Worm (Caenorhabditis elegans) whole organism, midembryonic: ENCODE data around the gene C18C4.7.

Experiments used
- T22C8.4 ChIP-seq: fragments of 200-800 bp; sonication (Bioruptor generic); IDR thresholded peaks from 2 replicates; pipeline ENCODE4 v1.3.6; 2022; ENCODE audit warnings: missing genetic modification characterization, missing compliant biosample characterization
- cog-1 ChIP-seq: sonication (generic microtip); optimal IDR thresholded peaks from 2 replicates; lab custom pipeline; 2016; ENCODE audit warnings: missing genetic modification characterization, missing compliant biosample characterization
- flt-1 ChIP-seq: fragments of 200-800 bp; sonication (Bioruptor generic); IDR thresholded peaks from 2 replicates; pipeline ENCODE4 v1.3.6; 2022; ENCODE audit warnings: missing genetic modification characterization, missing compliant biosample characterization
- klf-2 ChIP-seq: fragments of 200-800 bp; sonication (Bioruptor generic); conservative IDR thresholded peaks from 2 replicates; pipeline ENCODE4 v1.3.6; 2022; ENCODE audit warnings: missing genetic modification reagents, missing genetic modification characterization, missing compliant biosample characterization
- tab-1 ChIP-seq: fragments of 200-800 bp; sonication (Bioruptor generic); IDR thresholded peaks from 2 replicates; pipeline ENCODE4 v1.3.6; 2022; ENCODE audit warnings: missing genetic modification characterization, missing compliant biosample characterization
- ztf-23 ChIP-seq: fragments of 200-800 bp; sonication (Bioruptor generic); IDR thresholded peaks from 2 replicates; pipeline ENCODE4 v1.3.6; 2022; ENCODE audit warnings: missing genetic modification reagents, missing genetic modification characterization, missing compliant biosample characterization
- ztf-29 ChIP-seq: fragments of 200-800 bp; sonication (Bioruptor generic); IDR thresholded peaks from 2 replicates; pipeline ENCODE4 v1.3.6; 2022; ENCODE audit warnings: missing genetic modification reagents, missing genetic modification characterization, missing compliant biosample characterization

DNA sequence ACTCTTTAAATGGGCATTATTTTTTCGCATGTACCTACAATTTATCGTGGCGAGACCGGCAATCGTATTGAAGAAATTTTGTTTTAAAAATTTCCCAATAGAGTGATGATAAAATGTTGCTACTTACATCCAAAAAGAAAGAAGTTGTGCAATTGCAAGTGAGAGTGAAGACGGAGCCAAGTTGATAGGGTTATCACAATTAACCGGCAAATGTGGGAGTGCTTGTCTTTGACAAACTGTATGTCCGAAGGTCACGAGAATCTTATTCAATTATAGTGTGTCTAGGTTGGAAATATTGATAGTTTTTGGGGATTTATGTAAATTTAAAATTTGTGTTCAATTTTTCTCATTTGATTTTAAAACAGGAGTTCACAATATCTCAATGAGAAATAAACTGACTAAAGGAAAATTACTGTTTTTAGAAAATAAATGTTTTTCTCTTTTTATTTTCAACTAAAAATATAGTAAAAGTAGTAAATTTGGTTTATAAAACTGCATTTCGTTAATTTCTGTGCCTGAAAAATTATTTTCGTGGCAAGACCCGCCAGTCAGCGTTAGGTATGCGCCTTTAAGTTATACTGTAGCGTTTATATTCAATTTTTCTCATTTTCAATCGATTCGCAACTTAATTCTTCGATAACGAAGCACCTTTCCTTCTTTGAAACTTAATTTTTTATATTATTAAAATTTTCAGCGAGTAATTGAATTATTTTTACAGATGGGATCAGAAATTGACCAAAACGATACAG, 53.2 kb downstream of the C18C4.7 start, which contains the start of the genes hpo-15 and mms-19:
- TF ChIP-seq tab-1 (no peak), cog-1 (tag; lab: Kevin White, UChicago) (no peak), T22C8.4 (GFP tag; lab: Robert Waterston, UW) (no peak), klf-2 (GFP tag; lab: Robert Waterston, UW) (no peak), flt-1 (GFP tag; lab: Robert Waterston, UW) (no peak), ztf-29 (GFP tag; lab: Robert Waterston, UW) (no peak), ztf-23 (no peak)
